Worm (Caenorhabditis elegans) whole organism, late embryonic: ENCODE data around the gene mom-1.

ENCODE experiments used
- C38D4.7 ChIP-seq: fragments of 200-800 bp; sonication (Bioruptor generic); optimal IDR thresholded peaks from 2 replicates; lab custom pipeline; 2018; ENCODE audit warnings: mild to moderate bottlenecking, missing genetic modification characterization, moderate library complexity, missing compliant biosample characterization
- F13H6.1 ChIP-seq: sonication (generic microtip); optimal IDR thresholded peaks from 2 replicates; lab custom pipeline; 2016; ENCODE audit warnings: missing genetic modification characterization, missing compliant biosample characterization
- K02D7.2 ChIP-seq: sonication (generic microtip); optimal IDR thresholded peaks from 2 replicates; lab custom pipeline; 2017; ENCODE audit warnings: mild to moderate bottlenecking, missing genetic modification characterization, missing compliant biosample characterization
- K09A11.1 ChIP-seq: sonication (generic microtip); optimal IDR thresholded peaks from 2 replicates; lab custom pipeline; 2017; ENCODE audit warnings: antibody characterized with exemption, mild to moderate bottlenecking, missing genetic modification characterization, missing compliant biosample characterization; ENCODE audit not compliant: insufficient read depth
- T23F11.4 ChIP-seq: fragments of 200-800 bp; sonication (Bioruptor generic); optimal IDR thresholded peaks from 2 replicates; lab custom pipeline; 2018; ENCODE audit warnings: mild to moderate bottlenecking, missing genetic modification characterization, missing compliant biosample characterization
- ahr-1 ChIP-seq: sonication (generic microtip); optimal IDR thresholded peaks from 2 replicates; lab custom pipeline; 2016; ENCODE audit warnings: missing genetic modification characterization, missing compliant biosample characterization
- ama-1 ChIP-seq: fragments of 150-350 bp; optimal IDR thresholded peaks from 2 replicates; lab custom pipeline; 2014
- ceh-14 ChIP-seq: sonication (generic microtip); optimal IDR thresholded peaks from 2 replicates; lab custom pipeline; 2016; ENCODE audit warnings: missing genotype, missing genetic modification characterization, missing compliant biosample characterization
- ceh-19 ChIP-seq: fragments of 200-800 bp; sonication (Bioruptor generic); optimal IDR thresholded peaks from 2 replicates; lab custom pipeline; 2018; ENCODE audit warnings: mild to moderate bottlenecking, missing genetic modification characterization, missing compliant biosample characterization
- ceh-31 ChIP-seq: sonication (generic microtip); optimal IDR thresholded peaks from 2 replicates; lab custom pipeline; 2016; ENCODE audit warnings: missing genetic modification characterization, missing compliant biosample characterization
- ceh-45 ChIP-seq: fragments of 200-800 bp; sonication (Bioruptor generic); IDR thresholded peaks from 2 replicates; pipeline ENCODE4 v1.3.6; 2022; ENCODE audit warnings: missing genetic modification reagents, missing genetic modification characterization, missing compliant biosample characterization
- ceh-48 ChIP-seq: sonication (generic microtip); optimal IDR thresholded peaks from 2 replicates; lab custom pipeline; 2016; ENCODE audit warnings: missing genetic modification characterization, inconsistent platforms, missing compliant biosample characterization
- ceh-6 ChIP-seq: fragments of 200-800 bp; sonication (Bioruptor generic); optimal IDR thresholded peaks from 2 replicates; lab custom pipeline; 2018; ENCODE audit warnings: mild to moderate bottlenecking, missing genetic modification characterization, missing compliant biosample characterization
- ceh-9 ChIP-seq: sonication (generic microtip); optimal IDR thresholded peaks from 2 replicates; lab custom pipeline; 2016; ENCODE audit warnings: mild to moderate bottlenecking, missing genetic modification characterization, inconsistent platforms, missing compliant biosample characterization
- che-1 ChIP-seq: sonication (generic microtip); optimal IDR thresholded peaks from 2 replicates; lab custom pipeline; 2016; ENCODE audit warnings: mild to moderate bottlenecking, missing genetic modification characterization, missing compliant biosample characterization
- elt-2 ChIP-seq: sonication (generic microtip); optimal IDR thresholded peaks from 2 replicates; lab custom pipeline; 2016; ENCODE audit warnings: missing genetic modification reagents, missing genetic modification characterization, missing compliant biosample characterization
- ets-4 ChIP-seq: sonication (generic microtip); optimal IDR thresholded peaks from 2 replicates; lab custom pipeline; 2016; ENCODE audit warnings: missing genetic modification characterization, missing compliant biosample characterization
- gmeb-2 ChIP-seq: sonication (generic microtip); optimal IDR thresholded peaks from 2 replicates; lab custom pipeline; 2016; ENCODE audit warnings: missing genetic modification characterization, inconsistent platforms, missing compliant biosample characterization
- hlh-13 ChIP-seq: fragments of 200-800 bp; sonication (Bioruptor generic); optimal IDR thresholded peaks from 2 replicates; lab custom pipeline; 2018; ENCODE audit warnings: mild to moderate bottlenecking, missing genetic modification characterization, missing compliant biosample characterization
- hlh-30 ChIP-seq: sonication (generic microtip); optimal IDR thresholded peaks from 2 replicates; lab custom pipeline; 2017; ENCODE audit warnings: antibody characterized with exemption, missing genetic modification characterization, missing compliant biosample characterization; ENCODE audit not compliant: insufficient read depth
- hlh-8 ChIP-seq: sonication (generic microtip); optimal IDR thresholded peaks from 2 replicates; lab custom pipeline; 2016; ENCODE audit warnings: missing genotype, missing genetic modification characterization, missing compliant biosample characterization
- lim-6 ChIP-seq: sonication (generic microtip); optimal IDR thresholded peaks from 2 replicates; lab custom pipeline; 2016; ENCODE audit warnings: missing genetic modification characterization, missing compliant biosample characterization
- lin-11 ChIP-seq: fragments of 200-800 bp; sonication (Bioruptor generic); optimal IDR thresholded peaks from 2 replicates; lab custom pipeline; 2018; ENCODE audit warnings: mild to moderate bottlenecking, missing genetic modification characterization, missing compliant biosample characterization
- mec-3 ChIP-seq: sonication (generic microtip); optimal IDR thresholded peaks from 2 replicates; lab custom pipeline; 2016; ENCODE audit warnings: borderline replicate concordance, missing genetic modification characterization, missing compliant biosample characterization
- nhr-232 ChIP-seq: sonication (generic microtip); optimal IDR thresholded peaks from 2 replicates; lab custom pipeline; 2016; ENCODE audit warnings: missing genetic modification characterization, missing compliant biosample characterization
- odd-2 ChIP-seq: sonication (generic microtip); optimal IDR thresholded peaks from 2 replicates; lab custom pipeline; 2017; ENCODE audit warnings: antibody characterized with exemption, mild to moderate bottlenecking, missing genetic modification characterization, missing compliant biosample characterization
- pat-9 ChIP-seq: fragments of 200-800 bp; sonication (Bioruptor generic); optimal IDR thresholded peaks from 2 replicates; lab custom pipeline; 2018; ENCODE audit warnings: mild to moderate bottlenecking, missing genetic modification characterization, moderate library complexity, missing compliant biosample characterization
- pha-4 ChIP-seq: fragments of 150-350 bp; optimal IDR thresholded peaks from 2 replicates; lab custom pipeline; 2018; ENCODE audit warnings: missing biosample characterization, missing genetic modification reagents, missing genetic modification characterization
- pros-1 ChIP-seq: fragments of 150-350 bp; optimal IDR thresholded peaks from 2 replicates; lab custom pipeline; 2014; ENCODE audit warnings: missing biosample characterization, missing genetic modification reagents, missing genetic modification characterization
- sox-4 ChIP-seq: sonication (generic microtip); optimal IDR thresholded peaks from 2 replicates; lab custom pipeline; 2017; ENCODE audit warnings: mild to moderate bottlenecking, missing genetic modification characterization, inconsistent platforms, missing compliant biosample characterization
- syd-9 ChIP-seq: sonication (generic microtip); optimal IDR thresholded peaks from 2 replicates; lab custom pipeline; 2016; ENCODE audit warnings: mild to moderate bottlenecking, missing genetic modification characterization, moderate library complexity, missing compliant biosample characterization
- tbx-7 ChIP-seq: sonication (generic microtip); optimal IDR thresholded peaks from 2 replicates; lab custom pipeline; 2016; ENCODE audit warnings: missing genotype, missing genetic modification characterization, missing compliant biosample characterization
- ttx-3 ChIP-seq: sonication (generic microtip); optimal IDR thresholded peaks from 2 replicates; lab custom pipeline; 2016; ENCODE audit warnings: missing genetic modification reagents, missing genetic modification characterization, missing compliant biosample characterization
- unc-3 ChIP-seq, 2 experiments: fragments of 200-800 bp in 1 of 2; sonication (Bioruptor generic) in 1 of 2; sonication (generic microtip) in 1 of 2; conservative IDR thresholded peaks in 1 of 2; optimal IDR thresholded peaks in 1 of 2; 2 replicates each; pipeline versions ENCODE4 v1.3.6 to Lab custom; 2016 to 2022; ENCODE audit warnings: missing compliant biosample characterization in 2 of 2, missing genetic modification characterization in 2 of 2, missing genetic modification reagents in 1 of 2
- unc-55 ChIP-seq: sonication (generic microtip); optimal IDR thresholded peaks from 2 replicates; lab custom pipeline; 2017; ENCODE audit warnings: missing biosample characterization, missing genetic modification reagents, missing genetic modification characterization

mom-1 gene

ce11 chrX:6271718-6272117, 21.2 kb upstream of the mom-1 start, which contains the start of gene lro-1:
lro-1 (plus strand) TSS chrX:6272089.
- TF ChIP-seq elt-2 (tag; lab: Kevin White, UChicago) (peak; percentile 62), unc-55 (GFP tag; lab: Kevin White, UChicago) (no peak)

DNA sequence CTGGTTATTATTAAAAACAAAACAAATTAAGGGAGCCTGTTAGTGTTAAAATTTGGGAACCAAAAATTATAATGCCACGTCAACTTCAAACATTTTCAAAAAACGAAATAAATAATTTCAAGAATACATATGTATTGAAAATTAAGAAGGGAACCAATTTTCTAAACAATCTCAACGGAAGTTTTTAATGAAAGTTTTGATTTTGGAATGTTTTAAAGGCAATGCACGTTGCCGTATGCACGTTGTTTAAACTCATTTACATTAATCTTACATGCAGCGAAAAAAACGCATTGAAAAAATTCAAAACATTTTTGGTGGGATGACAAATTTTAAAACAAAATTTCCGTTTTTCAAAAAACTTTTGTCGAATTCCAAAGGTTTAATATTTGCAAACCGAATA, 19.1 kb upstream of the mom-1 start:
- no peak for TF ChIP-seq ama-1 (lab: Kevin White, UChicago)
- TF ChIP-seq mec-3 (tag; lab: Kevin White, UChicago): no peak
- no peak for TF ChIP-seq T23F11.4

DNA sequence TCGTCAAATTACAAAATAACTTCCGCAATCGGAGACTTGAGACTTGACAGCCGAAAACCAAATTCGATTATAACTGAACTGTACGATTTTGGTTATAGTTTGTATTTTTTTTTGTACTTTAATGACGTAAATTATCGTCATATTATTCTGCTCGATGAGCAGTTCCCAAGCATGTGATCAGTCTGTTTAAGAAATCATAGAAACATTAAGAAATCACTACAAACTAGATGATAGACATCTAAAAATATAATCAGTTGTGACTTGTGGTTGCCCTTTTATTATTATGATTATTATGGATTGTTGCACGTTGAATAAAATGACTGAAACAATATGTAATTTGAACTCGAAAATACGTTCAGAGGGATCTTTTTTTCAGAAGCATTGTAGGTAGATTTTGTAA, 18.6 kb upstream of the mom-1 start:
- no peak for TF ChIP-seq pat-9 (tag; lab: Kevin White, UChicago)
- no peak for TF ChIP-seq ceh-45
- no peak for TF ChIP-seq odd-2 (tag; lab: Kevin White, UChicago)
- no peak for TF ChIP-seq nhr-232 (tag; lab: Kevin White, UChicago)
- TF ChIP-seq K09A11.1 (tag; lab: Kevin White, UChicago): no peak

DNA sequence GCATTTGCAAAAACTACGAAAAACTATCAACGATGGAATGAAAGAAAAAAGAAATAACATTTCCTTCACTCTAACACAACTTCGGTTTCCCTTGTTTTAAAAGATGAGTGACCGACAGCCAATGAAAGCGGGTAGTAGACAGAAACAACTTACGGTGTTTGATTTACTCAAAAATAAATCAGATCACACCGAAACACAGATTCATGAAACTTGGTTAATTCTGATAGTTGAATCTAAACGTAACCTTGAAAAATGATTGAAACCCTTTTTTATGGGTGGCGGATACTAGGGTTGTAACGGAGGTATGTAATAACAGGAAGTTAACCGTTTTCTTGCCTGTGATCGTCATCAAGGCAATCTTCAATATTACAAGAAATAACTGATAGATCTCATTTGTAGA, 17.6 kb upstream of the mom-1 start:
- TF ChIP-seq ceh-9 (tag; lab: Kevin White, UChicago) (no peak), hlh-8 (no peak), gmeb-2 (tag; lab: Kevin White, UChicago) (no peak), K09A11.1 (tag; lab: Kevin White, UChicago) (no peak), elt-2 (tag; lab: Kevin White, UChicago) (no peak), ttx-3 (tag; lab: Kevin White, UChicago) (no peak), lin-11 (tag; lab: Kevin White, UChicago) (no peak), K02D7.2 (tag; lab: Kevin White, UChicago) (no peak), nhr-232 (tag; lab: Kevin White, UChicago) (no peak), mec-3 (tag; lab: Kevin White, UChicago) (no peak), C38D4.7 (GFP tag; lab: Kevin White, UChicago) (no peak), ahr-1 (tag; lab: Kevin White, UChicago) (no peak), ceh-14 (tag; lab: Kevin White, UChicago) (no peak), che-1 (tag; lab: Kevin White, UChicago) (no peak)

DNA sequence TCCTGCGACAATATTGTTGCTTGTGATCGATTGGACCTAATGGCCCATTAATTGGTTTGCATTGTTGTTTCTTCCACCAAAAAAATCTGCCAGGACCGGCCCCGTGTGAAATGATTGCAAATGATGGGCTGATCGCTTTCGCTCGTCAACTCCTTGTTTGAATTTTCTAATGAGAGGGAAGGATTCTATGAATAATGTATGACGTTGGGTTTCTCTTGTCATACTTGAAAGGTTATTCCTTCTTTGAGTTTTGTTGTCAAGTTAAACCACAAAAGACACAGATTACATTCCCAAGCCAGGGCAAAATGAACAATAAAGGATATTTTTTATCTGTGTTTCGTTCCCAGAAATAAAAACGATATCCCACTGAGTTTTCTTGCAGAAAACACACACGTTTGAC, 16.2 kb upstream of the mom-1 start:
- no peak for TF ChIP-seq F13H6.1 (tag; lab: Kevin White, UChicago)
- no peak for TF ChIP-seq lim-6 (tag; lab: Kevin White, UChicago)
- no peak for TF ChIP-seq ceh-19 (GFP tag; lab: Kevin White, UChicago)

ce11 chrX:6277252-6277651, 15.7 kb upstream of the mom-1 start:
- no peak for TF ChIP-seq ets-4 (tag; lab: Kevin White, UChicago)
- TF ChIP-seq nhr-232 (tag; lab: Kevin White, UChicago): no peak
- TF ChIP-seq K09A11.1 (tag; lab: Kevin White, UChicago): no peak
- TF ChIP-seq ama-1 (lab: Kevin White, UChicago): no peak
- TF ChIP-seq unc-3 (GFP tag; conservative IDR thresholded peaks at IDR 0.05; lab: Robert Waterston, UW): no peak
- TF ChIP-seq unc-3 (tag; optimal IDR thresholded peaks at IDR 0.05; lab: Kevin White, UChicago): no peak
- TF ChIP-seq ceh-31 (tag; lab: Kevin White, UChicago): no peak
- TF ChIP-seq hlh-13 (GFP tag; lab: Kevin White, UChicago): no peak
- no peak for TF ChIP-seq pros-1
- no peak for TF ChIP-seq ceh-6 (GFP tag; lab: Kevin White, UChicago)
- no peak for TF ChIP-seq hlh-30 (tag; lab: Kevin White, UChicago)
- no peak for TF ChIP-seq hlh-8
- TF ChIP-seq F13H6.1 (tag; lab: Kevin White, UChicago): no peak
- no peak for TF ChIP-seq syd-9
- no peak for TF ChIP-seq tbx-7 (tag; lab: Kevin White, UChicago)
- TF ChIP-seq pha-4 (tag; lab: Kevin White, UChicago): no peak
- no peak for TF ChIP-seq ceh-48 (tag; lab: Kevin White, UChicago)
- no peak for TF ChIP-seq sox-4
